Worm (Caenorhabditis elegans): ENCODE data around the gene F52E1.3.

DNA sequence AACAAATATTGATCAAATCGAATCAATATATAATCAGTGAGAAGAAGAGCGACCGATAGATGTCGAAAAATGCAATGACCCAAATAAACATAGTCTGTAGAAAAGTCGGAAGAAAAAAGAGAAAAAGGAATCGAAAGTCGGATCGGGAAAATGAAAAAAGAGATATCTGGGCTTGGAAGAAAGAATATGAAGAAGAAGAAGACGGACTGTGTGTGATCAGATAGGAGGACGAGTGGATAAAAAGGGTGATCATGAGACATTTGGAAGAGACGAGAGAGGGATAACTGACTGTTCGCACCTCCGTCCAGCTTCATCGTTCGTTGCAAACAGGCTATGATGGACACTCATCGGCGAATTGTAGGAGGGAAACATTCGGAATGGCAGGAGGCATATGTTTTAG is 15.0 kb downstream of the F52E1.3 start:
- no peak for TF ChIP-seq elt-3 (tag; optimal IDR thresholded peaks at IDR 0.05)
- TF ChIP-seq zag-1 (tag; optimal IDR thresholded peaks at IDR 0.05), result no peak
- TF ChIP-seq ceh-82 (tag; optimal IDR thresholded peaks at IDR 0.05), result no peak
- no peak for TF ChIP-seq R02D3.7 (tag; optimal IDR thresholded peaks at IDR 0.05)
- no peak for TF ChIP-seq tbx-2 (tag; optimal IDR thresholded peaks at IDR 0.05)
- no peak for TF ChIP-seq unc-62 (GFP tag; optimal IDR thresholded peaks at IDR 0.05)
- no peak for TF ChIP-seq nhr-76 (tag; optimal IDR thresholded peaks at IDR 0.05)
